Worm (Caenorhabditis elegans) whole organism, late embryonic: ENCODE results near the gene ZK488.6.

Experiments used
- F13H6.1 ChIP-seq: sonication (generic microtip); optimal IDR thresholded peaks from 2 replicates; lab custom pipeline; 2016; ENCODE audit warnings: missing genetic modification characterization, missing compliant biosample characterization
- Y22D7AL.16 ChIP-seq: sonication (generic microtip); optimal IDR thresholded peaks from 2 replicates; lab custom pipeline; 2016; ENCODE audit warnings: missing genetic modification characterization, missing compliant biosample characterization
- ama-1 ChIP-seq: fragments of 150-350 bp; optimal IDR thresholded peaks from 2 replicates; lab custom pipeline; 2014
- ceh-19 ChIP-seq: fragments of 200-800 bp; sonication (Bioruptor generic); optimal IDR thresholded peaks from 2 replicates; lab custom pipeline; 2018; ENCODE audit warnings: mild to moderate bottlenecking, missing genetic modification characterization, missing compliant biosample characterization
- ceh-2 ChIP-seq: sonication (generic microtip); optimal IDR thresholded peaks from 2 replicates; lab custom pipeline; 2016; ENCODE audit warnings: missing genotype, missing genetic modification characterization, missing compliant biosample characterization
- ceh-48 ChIP-seq: sonication (generic microtip); optimal IDR thresholded peaks from 2 replicates; lab custom pipeline; 2016; ENCODE audit warnings: missing genetic modification characterization, inconsistent platforms, missing compliant biosample characterization
- elt-2 ChIP-seq: sonication (generic microtip); optimal IDR thresholded peaks from 2 replicates; lab custom pipeline; 2016; ENCODE audit warnings: missing genetic modification reagents, missing genetic modification characterization, missing compliant biosample characterization
- sox-2 ChIP-seq: fragments of 200-800 bp; sonication (Bioruptor generic); IDR thresholded peaks from 2 replicates; pipeline ENCODE4 v1.3.6; 2022; ENCODE audit warnings: missing genetic modification reagents, missing genetic modification characterization, missing compliant biosample characterization
- tbx-2 ChIP-seq: sonication (generic microtip); optimal IDR thresholded peaks from 2 replicates; lab custom pipeline; 2016; ENCODE audit warnings: missing genetic modification characterization, missing compliant biosample characterization
- ttx-3 ChIP-seq: sonication (generic microtip); optimal IDR thresholded peaks from 2 replicates; lab custom pipeline; 2016; ENCODE audit warnings: missing genetic modification reagents, missing genetic modification characterization, missing compliant biosample characterization
- zip-5 ChIP-seq: sonication (generic microtip); optimal IDR thresholded peaks from 2 replicates; lab custom pipeline; 2016; ENCODE audit warnings: missing genetic modification characterization, missing compliant biosample characterization
- ztf-16 ChIP-seq: sonication (generic microtip); optimal IDR thresholded peaks from 2 replicates; lab custom pipeline; 2017; ENCODE audit warnings: missing genetic modification characterization, missing compliant biosample characterization

DNA sequence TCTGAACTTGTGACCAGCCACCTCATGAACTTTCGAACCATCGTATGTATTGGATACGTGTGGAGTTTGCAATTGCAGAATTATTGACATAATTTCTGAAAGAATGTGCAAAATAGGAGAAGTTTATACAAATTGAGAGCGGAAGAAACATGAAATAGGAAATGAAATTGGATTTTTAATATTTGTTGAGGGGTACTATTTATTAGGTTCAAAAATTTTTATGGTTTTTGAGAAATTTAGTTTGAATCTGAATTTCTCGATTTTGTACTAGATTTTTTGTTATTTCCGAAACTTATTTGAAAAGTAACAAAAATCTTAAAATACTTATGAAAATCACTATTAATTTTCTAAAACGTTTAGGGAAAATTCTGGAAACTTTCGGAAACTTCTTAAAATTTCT, 38.2 kb downstream of the ZK488.6 start, which contains the start of gene F48G7.9:
- TF ChIP-seq ama-1 (lab: Kevin White, UChicago): no peak
- TF ChIP-seq ceh-19 (GFP tag; lab: Kevin White, UChicago): no peak
- TF ChIP-seq tbx-2 (tag; lab: Kevin White, UChicago): no peak
- TF ChIP-seq F13H6.1: no peak
- TF ChIP-seq ztf-16 (tag; lab: Kevin White, UChicago): no peak
- TF ChIP-seq ceh-2 (tag; lab: Kevin White, UChicago): no peak
- TF ChIP-seq elt-2 (tag; lab: Kevin White, UChicago): no peak
- no peak for TF ChIP-seq ttx-3 (tag; lab: Kevin White, UChicago)
- TF ChIP-seq ceh-48 (tag; lab: Kevin White, UChicago): no peak
- TF ChIP-seq Y22D7AL.16 (tag; lab: Kevin White, UChicago): no peak
- TF ChIP-seq sox-2: no peak
- no peak for TF ChIP-seq zip-5 (tag; lab: Kevin White, UChicago)
